Fruit fly (Drosophila melanogaster): ENCODE results near the gene CG4440.

Gene CG4440

dm6 chr2L:16317777-16318610 is 11.7 kb upstream of the CG4440 start (continued):
- TF ChIP-seq CG4360 (GFP tag; IDR thresholded peaks at IDR 0.05) (peak; percentile 21; the same call in 1 of the 2 replicates), nom (GFP tag; optimal IDR thresholded peaks at IDR 0.05) (no peak), C15 (GFP tag; IDR thresholded peaks at IDR 0.05) (no peak), crol (GFP tag; IDR thresholded peaks at IDR 0.05) (no peak), CG13123 (GFP tag; optimal IDR thresholded peaks at IDR 0.05) (no peak), Stat92E (GFP tag; optimal IDR thresholded peaks at IDR 0.05) (no peak), Blimp-1 (GFP tag; optimal IDR thresholded peaks at IDR 0.05) (no peak), abd-A (tag; optimal IDR thresholded peaks at IDR 0.05) (no peak), fd3F (GFP tag; optimal IDR thresholded peaks at IDR 0.05) (peak; percentile 46), slbo (GFP tag; IDR thresholded peaks at IDR 0.05) (0 out of 2 replicates have a peak, but pooled peaks have one; percentile 8), zfh2 (GFP tag; optimal IDR thresholded peaks at IDR 0.05) (no peak), CG14710 (tag; optimal IDR thresholded peaks at IDR 0.05) (no peak), Xbp1 (GFP tag; optimal IDR thresholded peaks at IDR 0.05) (no peak), Side (GFP tag; optimal IDR thresholded peaks at IDR 0.05) (peak; percentile 50), CG10979 (tag; optimal IDR thresholded peaks at IDR 0.05) (no peak), CG42726 (GFP tag; IDR thresholded peaks at IDR 0.05; ENCODE audit: partially characterized antibody) (no peak; the same call in 1 of the 2 replicates), CG6175 (GFP tag; IDR thresholded peaks at IDR 0.05) (no peak), E2f1 (GFP tag; IDR thresholded peaks at IDR 0.05) (no peak; the same call in 1 of the 2 replicates), Vsx1 (GFP tag; optimal IDR thresholded peaks at IDR 0.05) (peak; percentile 77), Tbp (GFP tag; optimal IDR thresholded peaks at IDR 0.05) (no peak), pum (GFP tag; optimal IDR thresholded peaks at IDR 0.05) (no peak), CG7372 (GFP tag; IDR thresholded peaks at IDR 0.05) (no peak), Drgx (GFP tag; IDR thresholded peaks at IDR 0.05) (no peak), CG11456 (GFP tag; IDR thresholded peaks at IDR 0.05) (no peak), exex (tag; optimal IDR thresholded peaks at IDR 0.05) (no peak), CG6689 (GFP tag; IDR thresholded peaks at IDR 0.05) (0 out of 2 replicates have a peak, but pooled peaks have one; percentile 12), sens-2 (GFP tag; IDR thresholded peaks at IDR 0.05) (no peak), CHES-1-like (GFP tag; optimal IDR thresholded peaks at IDR 0.05) (peak; percentile 11), Poxn (GFP tag; IDR thresholded peaks at IDR 0.05) (no peak), NC2α (GFP tag; optimal IDR thresholded peaks at IDR 0.05) (peak; percentile 10), Rx (GFP tag; IDR thresholded peaks at IDR 0.05) (no peak), inv (GFP tag; IDR thresholded peaks at IDR 0.05; ENCODE audit: partially characterized antibody) (no peak), Lhr (GFP tag; optimal IDR thresholded peaks at IDR 0.05) (peak; percentile 10), CG13424 (tag; optimal IDR thresholded peaks at IDR 0.05) (peak; percentile 26), Fer3 (tag; optimal IDR thresholded peaks at IDR 0.05) (peak; percentile 43), klu (GFP tag; IDR thresholded peaks at IDR 0.05) (no peak), caup (GFP tag; optimal IDR thresholded peaks at IDR 0.05; ENCODE audit: severe bottlenecking) (peak; percentile 84), pb (GFP tag; optimal IDR thresholded peaks at IDR 0.05) (no peak), CG12299 (tag; optimal IDR thresholded peaks at IDR 0.05) (peak; percentile 67), CG17612 (GFP tag; IDR thresholded peaks at IDR 0.05) (no peak), Lim3 (GFP tag; IDR thresholded peaks at IDR 0.05) (no peak), Dek (tag; optimal IDR thresholded peaks at IDR 0.05) (peak; percentile 38), lbe (GFP tag; optimal IDR thresholded peaks at IDR 0.05) (no peak), crc (GFP tag; optimal IDR thresholded peaks at IDR 0.05) (peak; percentile 55), Xrp1 (GFP tag; IDR thresholded peaks at IDR 0.05) (peak; percentile 35; the same call in 1 of the 2 replicates), zen (tag; optimal IDR thresholded peaks at IDR 0.05) (no peak), Sin3A (optimal IDR thresholded peaks at IDR 0.05) (no peak), CG31224 (GFP tag; IDR thresholded peaks at IDR 0.05) (no peak), Elba2 (GFP tag; optimal IDR thresholded peaks at IDR 0.05) (no peak), dimm (GFP tag; IDR thresholded peaks at IDR 0.05) (no peak)
